Worm (Caenorhabditis elegans) whole organism, L4/young adult: ENCODE results near the gene K09F6.3.
"Not testable (repeated sequence)": the region's sequence is repeated elsewhere in the genome, so short reads cannot be mapped to it uniquely, and the experiment has no call there.

Experiments
- W03F9.2 ChIP-seq: fragments of 150-350 bp; optimal IDR thresholded peaks from 2 replicates; lab custom pipeline; 2014; ENCODE audit warnings: missing biosample characterization, missing genetic modification characterization
- dao-5 ChIP-seq: sonication (generic microtip); optimal IDR thresholded peaks from 2 replicates; lab custom pipeline; 2016; ENCODE audit warnings: missing genotype, missing genetic modification characterization, moderate library complexity, missing compliant biosample characterization
- him-1 ChIP-seq: sonication (generic microtip); optimal IDR thresholded peaks from 2 replicates; lab custom pipeline; 2016; ENCODE audit warnings: missing genotype, missing genetic modification reagents, missing genetic modification characterization, missing compliant biosample characterization

Gene K09F6.3

ce11 chrII:2254861-2255260 lies at the start of gene K09F6.3:
Gene K09F6.3 (plus strand): TSS chrII:2255161.
- not testable (repeated sequence) for TF ChIP-seq him-1, dao-5, W03F9.2 (tag; lab: Kevin White, UChicago)

ce11 chrII:2206064-2206722 lies 48.8 kb upstream of the K09F6.3 start:
- TF ChIP-seq him-1 (tag; lab: Kevin White, UChicago): no peak
- no peak for TF ChIP-seq W03F9.2 (tag; lab: Kevin White, UChicago)
- no peak for TF ChIP-seq dao-5 (tag; lab: Kevin White, UChicago)

ce11 chrII:2207812-2208211 lies 47.1 kb upstream of the K09F6.3 start, which contains the start of gene Y59C2A.1:
Gene Y59C2A.1 (plus strand): TSS chrII:2208112.
- TF ChIP-seq him-1 (tag; lab: Kevin White, UChicago): no peak
- no peak for TF ChIP-seq W03F9.2 (tag; lab: Kevin White, UChicago)
- TF ChIP-seq dao-5 (tag; lab: Kevin White, UChicago): no peak

DNA sequence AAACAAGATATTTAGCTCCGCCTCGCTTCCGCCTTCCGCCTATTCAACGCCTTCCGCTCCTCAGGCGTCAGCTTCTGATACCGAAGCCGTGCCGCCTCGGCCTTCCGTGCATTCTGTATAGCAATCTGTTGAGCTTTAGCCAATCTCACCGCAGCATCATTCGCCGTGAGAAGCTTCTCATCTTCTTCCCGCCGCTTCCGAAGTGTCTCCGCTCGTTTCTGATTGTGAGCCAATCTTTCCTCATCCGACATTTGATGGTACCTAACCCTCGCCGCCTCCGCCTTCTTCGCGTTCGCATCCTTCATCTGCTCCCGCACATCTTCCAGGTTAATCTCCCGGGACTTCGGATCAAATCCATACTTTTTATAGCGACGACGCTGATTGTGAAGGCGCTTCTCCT lies 39.4 kb upstream of the K09F6.3 start:
- TF ChIP-seq dao-5 (tag; lab: Kevin White, UChicago): no peak
- TF ChIP-seq W03F9.2 (tag; lab: Kevin White, UChicago): no peak
- no peak for TF ChIP-seq him-1 (tag; lab: Kevin White, UChicago)

- TF ChIP-seq dao-5 (tag; lab: Kevin White, UChicago) (no peak), him-1 (tag; lab: Kevin White, UChicago) (no peak), W03F9.2 (tag; lab: Kevin White, UChicago) (no peak)
Measured at ce11 chrII:2216940-2217664, 37.9 kb upstream of the K09F6.3 start.

ce11 chrII:2219880-2220279 lies 35.1 kb upstream of the K09F6.3 start, which contains the start of gene Y59C2A.3:
Gene Y59C2A.3 (minus strand): TSS chrII:2219921.
- no peak for TF ChIP-seq dao-5 (tag; lab: Kevin White, UChicago)
- no peak for TF ChIP-seq him-1 (tag; lab: Kevin White, UChicago)
- TF ChIP-seq W03F9.2 (tag; lab: Kevin White, UChicago): no peak

ce11 chrII:2221196-2221896 lies 33.6 kb upstream of the K09F6.3 start:
- no peak for TF ChIP-seq dao-5 (tag; lab: Kevin White, UChicago)
- TF ChIP-seq W03F9.2 (tag; lab: Kevin White, UChicago): no peak
- TF ChIP-seq him-1 (tag; lab: Kevin White, UChicago): no peak

- TF ChIP-seq W03F9.2 (tag; lab: Kevin White, UChicago) (no peak), dao-5 (tag; lab: Kevin White, UChicago) (no peak), him-1 (tag; lab: Kevin White, UChicago) (no peak)
Measured at ce11 chrII:2223467-2223866, 31.5 kb upstream of the K09F6.3 start, which contains the start of gene cbs-2. Gene cbs-2 (minus strand): TSS chrII:2223567.

- TF ChIP-seq him-1 (tag; lab: Kevin White, UChicago): no peak
- TF ChIP-seq dao-5 (tag; lab: Kevin White, UChicago): no peak
- TF ChIP-seq W03F9.2 (tag; lab: Kevin White, UChicago): no peak
Measured at ce11 chrII:2225608-2226007, 29.4 kb upstream of the K09F6.3 start, which contains the start of gene F54A3.5. Gene F54A3.5 (minus strand): TSS chrII:2225708.

ce11 chrII:2230368-2230767 lies 24.6 kb upstream of the K09F6.3 start:
- no peak for TF ChIP-seq W03F9.2 (tag; lab: Kevin White, UChicago)
- TF ChIP-seq dao-5 (tag; lab: Kevin White, UChicago): no peak
- TF ChIP-seq him-1 (tag; lab: Kevin White, UChicago): no peak

- TF ChIP-seq him-1, dao-5, W03F9.2 (tag; lab: Kevin White, UChicago): not testable (repeated sequence)
Measured at ce11 chrII:2232429-2232828, 22.5 kb upstream of the K09F6.3 start, which contains the start of gene F54A3.6. Gene F54A3.6 (minus strand): TSS chrII:2232470.

- TF ChIP-seq W03F9.2 (tag; lab: Kevin White, UChicago) (no peak), him-1 (tag; lab: Kevin White, UChicago) (no peak), dao-5 (tag; lab: Kevin White, UChicago) (no peak)
Measured at ce11 chrII:2233240-2233639, 21.7 kb upstream of the K09F6.3 start, which contains the start of gene cct-3. Gene cct-3 (plus strand): TSS chrII:2233540.
